Fruit fly (Drosophila melanogaster) S2 (cell line): Measurements from ENCODE around the gene LysD.

ENCODE experiments used
- CG8478 ChIP-seq: fragments of >200 bp; optimal IDR thresholded peaks from 2 replicates; lab custom pipeline; 2018
- CTCF ChIP-seq, 2 experiments: fragments of >200 bp; optimal IDR thresholded peaks; 2 replicates each; lab custom pipeline; 2018

DNA sequence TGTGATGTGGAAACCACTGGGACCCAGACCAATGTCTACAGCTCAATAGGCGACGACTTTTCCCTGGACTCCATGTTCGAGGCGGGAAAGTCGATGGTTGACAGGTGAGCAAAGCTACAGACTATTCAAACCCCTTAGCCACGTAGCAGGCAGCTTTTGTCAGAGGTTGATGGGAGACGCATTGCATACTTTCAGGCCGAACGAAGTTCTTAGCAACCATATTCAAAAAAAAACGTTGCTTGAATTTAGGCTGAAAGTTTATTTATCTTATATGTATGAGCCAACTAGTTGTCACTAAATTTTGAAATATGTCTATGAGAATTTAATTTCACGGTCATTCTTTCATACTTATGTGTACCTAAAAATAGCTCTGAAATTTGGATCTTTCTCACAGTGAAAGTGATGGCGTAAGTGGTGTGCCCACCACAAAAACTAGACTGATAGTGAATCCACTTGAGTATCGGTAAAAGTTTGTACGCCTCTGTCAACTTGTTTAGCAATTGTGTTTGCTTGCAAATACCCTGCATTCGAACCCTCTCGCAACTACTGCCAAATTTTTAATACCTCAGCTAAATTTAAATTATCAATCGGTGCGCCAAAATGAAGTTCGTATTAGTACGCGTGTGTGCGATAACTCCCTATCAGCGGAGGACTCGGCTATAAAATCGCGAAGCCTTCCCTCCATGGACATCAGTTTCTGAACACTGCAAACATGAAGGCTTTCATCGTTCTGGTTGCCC, 4.1 kb downstream of the LysD start, which contains the start of gene LysB:
- TF ChIP-seq CG8478 (lab: Kevin White, UChicago) (no peak), CTCF (optimal IDR thresholded peaks at IDR 0.05; lab: Kevin White, UChicago) (peak in 1 of 2 experiments; percentile 36)
